Fruit fly (Drosophila melanogaster): ENCODE measurements around the gene CG15525.

- no peak for TF ChIP-seq Dip2 (GFP tag; IDR thresholded peaks at IDR 0.05)
- no peak for TF ChIP-seq Dfd (GFP tag; optimal IDR thresholded peaks at IDR 0.05)
- no peak for TF ChIP-seq h (optimal IDR thresholded peaks at IDR 0.05)
- no peak for TF ChIP-seq CG3163 (GFP tag; optimal IDR thresholded peaks at IDR 0.05)
- TF ChIP-seq Usf (GFP tag; optimal IDR thresholded peaks at IDR 0.05), result no peak
Measured at dm6 chr3R:30037630-30038029, 40.2 kb upstream of the CG15525 start, which contains the start of gene ocn.
